Fruit fly (Drosophila melanogaster) Kc167 (cell line): ENCODE measurements around the gene Sox102F.

ENCODE experiments used
- Myc ChIP-seq: fragments of >200 bp; optimal IDR thresholded peaks from 2 replicates; lab custom pipeline; 2017; ENCODE audit warnings: missing external identifiers
- Sin3A ChIP-seq: fragments of >200 bp; optimal IDR thresholded peaks from 2 replicates; lab custom pipeline; 2018; ENCODE audit warnings: missing external identifiers
- psq ChIP-seq: fragments of >200 bp; optimal IDR thresholded peaks from 2 replicates; lab custom pipeline; 2017; ENCODE audit warnings: missing external identifiers
- ttk ChIP-seq: sonication (Bioruptor generic); optimal IDR thresholded peaks from 2 replicates; lab custom pipeline; 2017; ENCODE audit warnings: missing external identifiers

DNA sequence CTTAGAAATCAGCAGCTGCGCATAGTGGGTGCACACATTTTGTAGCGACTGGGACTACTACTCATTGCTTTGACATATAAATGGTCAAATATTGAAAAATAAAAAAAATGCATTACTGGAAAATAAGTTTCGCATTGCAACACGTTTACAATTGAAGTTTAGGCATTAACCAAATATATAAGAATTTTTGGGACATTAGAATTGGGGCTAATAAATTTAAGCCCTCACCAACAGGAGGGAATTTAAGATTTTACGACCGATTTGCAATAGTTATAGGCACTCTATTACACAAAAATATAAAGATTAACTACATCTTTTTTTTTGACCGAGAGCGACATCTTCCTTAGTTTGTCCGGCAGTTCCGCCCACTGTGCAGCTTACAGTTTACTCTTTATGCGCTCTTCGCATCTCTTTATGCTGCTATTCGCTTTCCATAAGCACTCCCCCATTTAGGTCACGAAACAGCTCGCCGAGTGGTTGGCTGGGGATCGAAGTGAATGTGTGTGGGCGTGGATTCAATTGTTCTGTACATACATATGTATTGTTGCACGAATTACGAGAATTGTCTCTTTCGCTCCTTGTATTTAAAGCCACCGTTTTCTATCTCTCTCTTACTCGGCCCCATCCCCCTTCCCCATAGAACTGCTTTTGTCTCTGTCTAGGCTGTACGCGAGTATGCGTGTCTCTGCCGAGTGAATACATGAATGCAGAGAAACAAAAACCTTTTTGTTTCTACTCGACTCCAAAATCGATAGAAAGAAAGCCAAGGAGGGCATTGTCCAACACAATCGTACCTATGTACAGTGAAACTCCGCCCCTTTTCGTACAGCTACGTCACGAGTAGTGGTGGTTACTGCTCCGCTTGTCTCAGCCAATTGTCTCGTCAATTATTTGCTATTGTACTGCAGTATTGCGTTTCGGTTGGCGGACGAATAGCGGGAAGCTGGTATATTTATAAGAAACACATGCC is 26.5 kb downstream of the Sox102F start:
- TF ChIP-seq ttk (lab: Kevin White, UChicago) (no peak), Myc (lab: Kevin White, UChicago) (no peak), psq (lab: Kevin White, UChicago) (no peak), Sin3A (no peak)
